Fruit fly (Drosophila melanogaster) whole organism, prepupa: ENCODE results near the gene CG42682.
"Not testable (repeated sequence)": the region's sequence is repeated elsewhere in the genome, so short reads cannot be mapped to it uniquely, and the experiment has no call there.

Source experiments
- Blimp-1 ChIP-seq: fragments of 200-800 bp; sonication (Bioruptor generic); optimal IDR thresholded peaks from 3 replicates; lab custom pipeline; 2017; ENCODE audit warnings: missing biosample characterization, missing genetic modification characterization, mild to moderate bottlenecking, moderate library complexity, missing genetic modification reagents
- CG15336 ChIP-seq: fragments of 200-800 bp; sonication (Bioruptor generic); IDR thresholded peaks from 2 replicates; pipeline ENCODE4 v1.3.6; 2022; ENCODE audit warnings: missing biosample characterization, missing genetic modification characterization
- Hr38 ChIP-seq: sonication (Bioruptor generic); optimal IDR thresholded peaks from 2 replicates; lab custom pipeline; 2016; ENCODE audit warnings: missing biosample characterization, missing genetic modification characterization
- Met ChIP-seq: fragments of 200-800 bp; sonication (Bioruptor generic); optimal IDR thresholded peaks from 3 replicates; lab custom pipeline; 2016; ENCODE audit warnings: missing biosample characterization, missing genetic modification characterization
- Sox102F ChIP-seq: fragments of 200-800 bp; sonication (Bioruptor generic); optimal IDR thresholded peaks from 2 replicates; lab custom pipeline; 2016; ENCODE audit warnings: missing biosample characterization, mild to moderate bottlenecking, missing genetic modification characterization
- achi ChIP-seq: fragments of 200-800 bp; sonication (Bioruptor generic); optimal IDR thresholded peaks from 3 replicates; lab custom pipeline; 2016; ENCODE audit warnings: missing biosample characterization, missing genetic modification characterization
- fd85E ChIP-seq: fragments of 200-800 bp; sonication (Bioruptor generic); optimal IDR thresholded peaks from 3 replicates; lab custom pipeline; 2016; ENCODE audit warnings: missing biosample characterization, missing genetic modification characterization
- net ChIP-seq: fragments of 200-800 bp; sonication (Bioruptor generic); optimal IDR thresholded peaks from 3 replicates; lab custom pipeline; 2016; ENCODE audit warnings: missing biosample characterization, missing genetic modification characterization
- spab ChIP-seq: fragments of 200-800 bp; sonication (Bioruptor generic); optimal IDR thresholded peaks from 2 replicates; lab custom pipeline; 2017; ENCODE audit warnings: missing biosample characterization, mild to moderate bottlenecking, missing genetic modification characterization, missing genetic modification reagents
- svp ChIP-seq: fragments of 200-800 bp; sonication (Bioruptor generic); peaks from one replicate; lab custom pipeline; 2016; ENCODE audit warnings: missing biosample characterization, missing genetic modification characterization
- topi ChIP-seq: fragments of 200-800 bp; sonication (Bioruptor generic); optimal IDR thresholded peaks from 3 replicates; lab custom pipeline; 2016; ENCODE audit warnings: missing biosample characterization, missing genetic modification characterization

The CG42682 gene

dm6 chr2L:14883621-14884020 lies 41.5 kb downstream of the CG42682 start, which contains the start of gene ProtB:
ProtB (minus strand) TSS chr2L:14883721.
- TF ChIP-seq net (GFP tag; lab: Kevin White, UChicago); achi; topi (GFP tag; lab: Kevin White, UChicago): not testable (repeated sequence)
- TF ChIP-seq, all 60 proteins: peak for 0; not testable (repeated sequence) for 60

dm6 chr2L:14887530-14887929 lies 45.4 kb downstream of the CG42682 start:
- TF ChIP-seq CG15336 (GFP tag; lab: Robert Waterston, UW) (no peak), Met (GFP tag; lab: Kevin White, UChicago) (no peak), Sox102F (no peak), Blimp-1 (GFP tag; lab: Kevin White, UChicago) (no peak), fd85E (no peak), spab (no peak), svp (GFP tag; lab: Kevin White, UChicago) (peak; percentile 4), Hr38 (no peak)
